Worm (Caenorhabditis elegans) whole organism, L4 larva: Measurements from ENCODE around the gene F13B12.1.

ENCODE experiments used
- F10B5.3 ChIP-seq: sonication (generic microtip); optimal IDR thresholded peaks from 2 replicates; lab custom pipeline; 2016; ENCODE audit warnings: mild to moderate bottlenecking, missing genetic modification characterization, missing compliant biosample characterization
- F26F4.8 ChIP-seq: fragments of 200-800 bp; sonication (Bioruptor generic); conservative IDR thresholded peaks from 2 replicates; pipeline ENCODE4 v1.3.6; 2022; ENCODE audit warnings: missing genetic modification characterization, missing compliant biosample characterization
- Y48G9A.11 ChIP-seq: fragments of 200-800 bp; sonication (Bioruptor generic); IDR thresholded peaks from 2 replicates; pipeline ENCODE4 v1.3.6; 2022; ENCODE audit warnings: missing genetic modification reagents, missing genetic modification characterization, missing compliant biosample characterization
- Y5F2A.4 ChIP-seq: fragments of 200-800 bp; sonication (Bioruptor generic); optimal IDR thresholded peaks from 2 replicates; lab custom pipeline; 2018; ENCODE audit warnings: mild to moderate bottlenecking, missing genetic modification characterization, missing compliant biosample characterization
- Y75B8A.6 ChIP-seq: fragments of 200-800 bp; sonication (Bioruptor generic); IDR thresholded peaks from 2 replicates; pipeline ENCODE4 v1.3.6; 2022; ENCODE audit warnings: missing genetic modification reagents, missing genetic modification characterization, missing compliant biosample characterization
- aha-1 ChIP-seq: fragments of 150-350 bp; peaks from one replicate; lab custom pipeline; 2014; ENCODE audit warnings: missing biosample characterization, missing genetic modification characterization
- ama-1 ChIP-seq: fragments of 150-350 bp; optimal IDR thresholded peaks from 2 replicates; lab custom pipeline; 2014; ENCODE audit warnings: inconsistent platforms, mixed read lengths
- attf-4 ChIP-seq: sonication (generic microtip); optimal IDR thresholded peaks from 3 replicates; lab custom pipeline; 2017; ENCODE audit warnings: missing biosample characterization, missing genetic modification characterization
- ceh-20 ChIP-seq: fragments of 200-800 bp; sonication (Bioruptor generic); IDR thresholded peaks from 2 replicates; pipeline ENCODE4 v1.3.6; 2022; ENCODE audit warnings: missing genetic modification reagents, missing genetic modification characterization, missing compliant biosample characterization
- ceh-28 ChIP-seq: fragments of 150-350 bp; optimal IDR thresholded peaks from 2 replicates; lab custom pipeline; 2014; ENCODE audit warnings: missing biosample characterization, missing genetic modification reagents, missing genetic modification characterization
- ceh-44 ChIP-seq: fragments of 200-800 bp; sonication (Bioruptor generic); IDR thresholded peaks from 2 replicates; pipeline ENCODE4 v1.3.6; 2022; ENCODE audit warnings: missing genetic modification reagents, missing genetic modification characterization, missing compliant biosample characterization
- ces-1 ChIP-seq: fragments of 150-350 bp; sonication (generic microtip); optimal IDR thresholded peaks from 4 replicates; lab custom pipeline; 2014; ENCODE audit warnings: missing biosample characterization, missing genetic modification reagents, missing genetic modification characterization
- ctbp-1 ChIP-seq: fragments of 200-800 bp; sonication (Bioruptor generic); IDR thresholded peaks from 2 replicates; pipeline ENCODE4 v1.3.6; 2022; ENCODE audit warnings: missing genetic modification reagents, missing genetic modification characterization, missing compliant biosample characterization
- daf-16 ChIP-seq, 3 experiments: sonication (generic microtip); optimal IDR thresholded peaks; 2 replicates each; lab custom pipeline; 2016 to 2017; ENCODE audit warnings: missing genetic modification characterization in 3 of 3, missing genetic modification reagents in 3 of 3, mild to moderate bottlenecking in 2 of 3, missing compliant biosample characterization in 2 of 3, missing biosample characterization in 1 of 3, moderate library complexity in 1 of 3
- daf-8 ChIP-seq: fragments of 200-800 bp; sonication (Bioruptor generic); IDR thresholded peaks from 2 replicates; pipeline ENCODE4 v1.3.6; 2022; ENCODE audit warnings: missing genetic modification characterization, missing compliant biosample characterization
- dmd-6 ChIP-seq: fragments of 200-800 bp; sonication (Bioruptor generic); IDR thresholded peaks from 2 replicates; pipeline ENCODE4 v1.3.6; 2022; ENCODE audit warnings: missing genetic modification reagents, missing genetic modification characterization, missing compliant biosample characterization
- duxl-1 ChIP-seq: sonication (generic microtip); optimal IDR thresholded peaks from 2 replicates; lab custom pipeline; 2016; ENCODE audit warnings: mild to moderate bottlenecking, missing genetic modification characterization, moderate library complexity, missing compliant biosample characterization; ENCODE audit not compliant: poor library complexity
- fos-1 ChIP-seq: fragments of 150-350 bp; optimal IDR thresholded peaks from 2 replicates; lab custom pipeline; 2014; ENCODE audit warnings: missing biosample characterization, missing genetic modification characterization
- hlh-11 ChIP-seq: fragments of 200-800 bp; sonication (Bioruptor generic); optimal IDR thresholded peaks from 2 replicates; lab custom pipeline; 2018; ENCODE audit warnings: mild to moderate bottlenecking, missing genetic modification characterization, missing compliant biosample characterization
- hmg-1.1 ChIP-seq: fragments of 200-800 bp; sonication (Bioruptor generic); IDR thresholded peaks from 2 replicates; pipeline ENCODE4 v1.3.6; 2022; ENCODE audit warnings: missing genetic modification reagents, missing genetic modification characterization, missing compliant biosample characterization
- jun-1 ChIP-seq: fragments of 150-350 bp; optimal IDR thresholded peaks from 2 replicates; lab custom pipeline; 2014; ENCODE audit warnings: missing biosample characterization, missing genetic modification reagents, missing genetic modification characterization
- lin-1 ChIP-seq: fragments of 200-800 bp; sonication (Bioruptor generic); IDR thresholded peaks from 2 replicates; pipeline ENCODE4 v1.3.6; 2022; ENCODE audit warnings: missing genetic modification reagents, missing genetic modification characterization, missing compliant biosample characterization
- lin-15B ChIP-seq: fragments of 150-350 bp; sonication (generic microtip); optimal IDR thresholded peaks from 3 replicates; lab custom pipeline; 2014; ENCODE audit warnings: missing biosample characterization, missing genetic modification characterization
- madf-5 ChIP-seq, 2 experiments: fragments of 200-800 bp; sonication (Bioruptor generic); IDR thresholded peaks; 2 replicates each; pipeline ENCODE4 v1.3.6; 2022; ENCODE audit warnings: missing compliant biosample characterization in 2 of 2, missing genetic modification characterization in 2 of 2
- mdt-29 ChIP-seq: fragments of 200-800 bp; sonication (Bioruptor generic); IDR thresholded peaks from 2 replicates; pipeline ENCODE4 v1.3.6; 2022; ENCODE audit warnings: missing genetic modification reagents, missing genetic modification characterization, missing compliant biosample characterization
- mxl-3 ChIP-seq: fragments of 200-800 bp; sonication (Bioruptor generic); optimal IDR thresholded peaks from 2 replicates; lab custom pipeline; 2018; ENCODE audit warnings: mild to moderate bottlenecking, missing genetic modification characterization, missing compliant biosample characterization
- nhr-111 ChIP-seq: fragments of 200-800 bp; sonication (Bioruptor generic); optimal IDR thresholded peaks from 2 replicates; lab custom pipeline; 2018; ENCODE audit warnings: mild to moderate bottlenecking, missing genetic modification characterization, missing compliant biosample characterization
- nhr-237 ChIP-seq: sonication (generic microtip); optimal IDR thresholded peaks from 2 replicates; lab custom pipeline; 2017; ENCODE audit warnings: missing biosample characterization, missing genetic modification characterization
- nhr-25 ChIP-seq: sonication (generic microtip); optimal IDR thresholded peaks from 2 replicates; lab custom pipeline; 2017; ENCODE audit warnings: missing genetic modification characterization, mild to moderate bottlenecking, missing compliant biosample characterization, antibody characterized with exemption, moderate library complexity, borderline replicate concordance; ENCODE audit not compliant: insufficient read depth
- nhr-48 ChIP-seq: sonication (generic microtip); optimal IDR thresholded peaks from 2 replicates; lab custom pipeline; 2016; ENCODE audit warnings: mild to moderate bottlenecking, missing genetic modification characterization, missing compliant biosample characterization
- nhr-76 ChIP-seq: fragments of 150-350 bp; optimal IDR thresholded peaks from 2 replicates; lab custom pipeline; 2014; ENCODE audit warnings: missing biosample characterization, missing genetic modification characterization
- rbr-2 ChIP-seq: sonication (generic microtip); optimal IDR thresholded peaks from 2 replicates; lab custom pipeline; 2016; ENCODE audit warnings: missing genotype, missing genetic modification characterization, missing compliant biosample characterization
- sdz-12 ChIP-seq: fragments of 200-800 bp; sonication (Bioruptor generic); optimal IDR thresholded peaks from 2 replicates; lab custom pipeline; 2018; ENCODE audit warnings: mild to moderate bottlenecking, missing genetic modification characterization, missing compliant biosample characterization
- snpc-4 ChIP-seq: fragments of 150-350 bp; optimal IDR thresholded peaks from 2 replicates; lab custom pipeline; 2014; ENCODE audit warnings: missing biosample characterization, missing genetic modification characterization
- spr-1 ChIP-seq: sonication (generic microtip); optimal IDR thresholded peaks from 2 replicates; lab custom pipeline; 2016; ENCODE audit warnings: mild to moderate bottlenecking, missing genetic modification characterization, missing compliant biosample characterization
- spr-3 ChIP-seq: fragments of 200-800 bp; sonication (Bioruptor generic); optimal IDR thresholded peaks from 2 replicates; lab custom pipeline; 2018; ENCODE audit warnings: mild to moderate bottlenecking, missing genetic modification characterization, missing compliant biosample characterization
- tag-97 ChIP-seq: fragments of 200-800 bp; sonication (Bioruptor generic); IDR thresholded peaks from 2 replicates; pipeline ENCODE4 v1.3.6; 2022; ENCODE audit warnings: missing genetic modification characterization, missing compliant biosample characterization
- unc-130 ChIP-seq: sonication (generic microtip); optimal IDR thresholded peaks from 2 replicates; lab custom pipeline; 2016; ENCODE audit warnings: missing genetic modification reagents, missing genetic modification characterization, missing compliant biosample characterization
- vab-7 ChIP-seq: fragments of 200-800 bp; sonication (Bioruptor generic); IDR thresholded peaks from 2 replicates; pipeline ENCODE4 v1.3.6; 2022; ENCODE audit warnings: missing genetic modification reagents, missing genetic modification characterization, missing compliant biosample characterization
- zag-1 ChIP-seq: fragments of 150-350 bp; optimal IDR thresholded peaks from 2 replicates; lab custom pipeline; 2014; ENCODE audit warnings: missing biosample characterization, missing genetic modification characterization
- zip-2 ChIP-seq: fragments of 150-350 bp; optimal IDR thresholded peaks from 2 replicates; lab custom pipeline; 2014; ENCODE audit warnings: missing biosample characterization, missing genetic modification characterization

The F13B12.1 gene

ce11 chrIV:10380626-10381025 is 43.8 kb downstream of the F13B12.1 start (continued):
- TF ChIP-seq Y75B8A.6 (no peak), zip-2 (no peak), Y48G9A.11 (GFP tag; lab: Robert Waterston, UW) (no peak), daf-8 (no peak), ceh-44 (GFP tag; lab: Robert Waterston, UW) (no peak), rbr-2 (tag; lab: Kevin White, UChicago) (peak; percentile 46), zag-1 (tag; lab: Kevin White, UChicago) (no peak), ceh-20 (GFP tag; lab: Robert Waterston, UW) (peak; percentile 62; the same call in 1 of the 2 replicates), ama-1 (lab: Kevin White, UChicago) (peak; percentile 61), sdz-12 (GFP tag; lab: Kevin White, UChicago) (no peak), F10B5.3 (tag; lab: Kevin White, UChicago) (no peak), duxl-1 (tag; lab: Kevin White, UChicago) (no peak), tag-97 (GFP tag; lab: Robert Waterston, UW) (no peak), ctbp-1 (GFP tag; lab: Robert Waterston, UW) (peak; percentile 66; the same call in 1 of the 2 replicates), hlh-11 (tag; lab: Kevin White, UChicago) (peak; percentile 82), nhr-237 (tag; lab: Kevin White, UChicago) (no peak), nhr-48 (peak; percentile 64), ceh-28 (tag; lab: Kevin White, UChicago) (no peak), Y5F2A.4 (GFP tag; lab: Kevin White, UChicago) (no peak), unc-130 (GFP tag; lab: Kevin White, UChicago) (peak; percentile 24), dmd-6 (GFP tag; lab: Robert Waterston, UW) (peak; percentile 51), mxl-3 (GFP tag; lab: Kevin White, UChicago) (peak; percentile 94), lin-15B (tag; lab: Kevin White, UChicago) (no peak), attf-4 (tag; lab: Kevin White, UChicago) (no peak), lin-1 (GFP tag; lab: Robert Waterston, UW) (0 out of 2 replicates have a peak, but pooled peaks have one; percentile 32), ces-1 (GFP tag; lab: Kevin White, UChicago) (no peak), jun-1 (tag; lab: Kevin White, UChicago) (no peak), aha-1 (peak; percentile 98), F26F4.8 (0 out of 2 replicates have a peak, but pooled peaks have one; percentile 4), snpc-4 (no peak), spr-1 (tag; lab: Kevin White, UChicago) (peak; percentile 46), mdt-29 (GFP tag; lab: Robert Waterston, UW) (no peak), nhr-111 (no peak), vab-7 (GFP tag; lab: Robert Waterston, UW) (no peak), madf-5 (GFP tag; IDR thresholded peaks at IDR 0.05; lab: Robert Waterston, UW) (no peak)

ce11 chrIV:10374601-10375000 is 49.8 kb downstream of the F13B12.1 start, which contains the start of gene mask-1:
Gene mask-1 (plus strand): TSS chrIV:10374901.
- TF ChIP-seq ceh-28 (tag; lab: Kevin White, UChicago) (no peak), daf-16 (GFP tag; optimal IDR thresholded peaks at IDR 0.05; lab: Kevin White, UChicago) (no peak), daf-16 (tag; optimal IDR thresholded peaks at IDR 0.05; lab: Kevin White, UChicago) (no peak), nhr-237 (tag; lab: Kevin White, UChicago) (no peak), spr-3 (GFP tag; lab: Kevin White, UChicago) (no peak), jun-1 (tag; lab: Kevin White, UChicago) (no peak), lin-1 (GFP tag; lab: Robert Waterston, UW) (no peak), nhr-76 (tag; lab: Kevin White, UChicago) (no peak), fos-1 (no peak), Y5F2A.4 (GFP tag; lab: Kevin White, UChicago) (no peak), hmg-1.1 (GFP tag; lab: Robert Waterston, UW) (no peak), nhr-25 (tag; lab: Kevin White, UChicago) (no peak)
